Fruit fly (Drosophila melanogaster) whole organism, embryonic: Measurements from ENCODE around the gene aqz.

Source experiments
- Awh ChIP-seq: fragments of 200-800 bp; sonication (Bioruptor generic); IDR thresholded peaks from 2 replicates; pipeline ENCODE4, ENCODE4 v1.3.6; 2022; ENCODE audit warnings: missing biosample characterization, missing genetic modification characterization
- CG10147 ChIP-seq: fragments of 200-800 bp; sonication (Bioruptor generic); optimal IDR thresholded peaks from 2 replicates; lab custom pipeline; 2019; ENCODE audit warnings: missing biosample characterization, mild to moderate bottlenecking, missing genetic modification characterization, moderate library complexity
- CG10654 ChIP-seq: fragments of 200-800 bp; sonication (Bioruptor generic); optimal IDR thresholded peaks from 2 replicates; lab custom pipeline; 2016; ENCODE audit warnings: missing biosample characterization, missing genetic modification characterization
- CG10979 ChIP-seq: fragments of 200-800 bp; sonication (Bioruptor generic); optimal IDR thresholded peaks from 2 replicates; lab custom pipeline; 2018; ENCODE audit warnings: missing biosample characterization, mild to moderate bottlenecking, missing genetic modification characterization, moderate library complexity
- CG11560 ChIP-seq: fragments of 200-800 bp; sonication (Bioruptor generic); IDR thresholded peaks from 3 replicates; pipeline ENCODE4 v1.3.6; 2022; ENCODE audit warnings: missing biosample characterization, missing genetic modification characterization
- CG11723 ChIP-seq: fragments of 200-800 bp; sonication (Bioruptor generic); optimal IDR thresholded peaks from 2 replicates; lab custom pipeline; 2017; ENCODE audit warnings: missing biosample characterization, mild to moderate bottlenecking, missing genetic modification characterization
- CG12155 ChIP-seq: fragments of 200-800 bp; sonication (Bioruptor generic); optimal IDR thresholded peaks from 3 replicates; lab custom pipeline; 2016; ENCODE audit warnings: missing biosample characterization, missing genetic modification characterization
- CG12236 ChIP-seq: fragments of 200-800 bp; sonication (Bioruptor generic); optimal IDR thresholded peaks from 2 replicates; lab custom pipeline; 2016; ENCODE audit warnings: missing biosample characterization, missing genetic modification characterization
- CG13123 ChIP-seq: fragments of 200-800 bp; sonication (Bioruptor generic); optimal IDR thresholded peaks from 2 replicates; lab custom pipeline; 2016; ENCODE audit warnings: missing biosample characterization, missing genetic modification characterization
- CG14860 ChIP-seq: fragments of 200-800 bp; sonication (Bioruptor generic); IDR thresholded peaks from 3 replicates; pipeline ENCODE4 v1.3.6; 2022; ENCODE audit warnings: missing biosample characterization, missing genetic modification characterization; ENCODE audit not compliant: partially characterized antibody
- CG15011 ChIP-seq: fragments of 200-800 bp; sonication (Bioruptor generic); optimal IDR thresholded peaks from 3 replicates; lab custom pipeline; 2018; ENCODE audit warnings: missing biosample characterization, mild to moderate bottlenecking, missing genetic modification characterization
- CG15073 ChIP-seq: fragments of 200-800 bp; sonication (Bioruptor generic); optimal IDR thresholded peaks from 2 replicates; lab custom pipeline; 2016; ENCODE audit warnings: missing biosample characterization, missing genetic modification characterization
- CG15479 ChIP-seq: fragments of 200-800 bp; sonication (Bioruptor generic); optimal IDR thresholded peaks from 3 replicates; lab custom pipeline; 2019; ENCODE audit warnings: missing biosample characterization, mild to moderate bottlenecking, missing genetic modification characterization, moderate library complexity
- CG1603 ChIP-seq: fragments of 200-800 bp; sonication (Bioruptor generic); optimal IDR thresholded peaks from 2 replicates; lab custom pipeline; 2019; ENCODE audit warnings: missing biosample characterization, mild to moderate bottlenecking, missing genetic modification characterization, moderate library complexity
- CG16815 ChIP-seq: fragments of 200-800 bp; sonication (Bioruptor generic); optimal IDR thresholded peaks from 3 replicates; lab custom pipeline; 2017; ENCODE audit warnings: missing biosample characterization, mild to moderate bottlenecking, missing genetic modification characterization
- CG17385 ChIP-seq: fragments of 200-800 bp; sonication (Bioruptor generic); optimal IDR thresholded peaks from 3 replicates; lab custom pipeline; 2018; ENCODE audit warnings: missing biosample characterization, mild to moderate bottlenecking, missing genetic modification characterization
- CG34422 ChIP-seq: fragments of 200-800 bp; sonication (Bioruptor generic); IDR thresholded peaks from 3 replicates; pipeline ENCODE4 v1.3.6; 2022; ENCODE audit warnings: missing biosample characterization, missing genetic modification characterization
- CG42726 ChIP-seq: fragments of 200-800 bp; sonication (Bioruptor generic); IDR thresholded peaks from 2 replicates; pipeline ENCODE4 v1.3.6; 2022; ENCODE audit warnings: missing biosample characterization, missing genetic modification characterization; ENCODE audit not compliant: partially characterized antibody
- CG4424 ChIP-seq: fragments of 200-800 bp; sonication (Bioruptor generic); optimal IDR thresholded peaks from 3 replicates; lab custom pipeline; 2016; ENCODE audit warnings: missing biosample characterization, missing genetic modification characterization
- CG6254 ChIP-seq: fragments of 200-800 bp; sonication (Bioruptor generic); optimal IDR thresholded peaks from 3 replicates; lab custom pipeline; 2017; ENCODE audit warnings: mild to moderate bottlenecking, missing biosample characterization, missing genetic modification reagents, missing genetic modification characterization
- CG7556 ChIP-seq: fragments of 200-800 bp; sonication (Bioruptor generic); optimal IDR thresholded peaks from 2 replicates; lab custom pipeline; 2017; ENCODE audit warnings: missing biosample characterization, mild to moderate bottlenecking, missing genetic modification characterization
- CG7963 ChIP-seq: fragments of 200-800 bp; sonication (Bioruptor generic); IDR thresholded peaks from 3 replicates; pipeline ENCODE4 v1.3.6; 2022; ENCODE audit warnings: missing biosample characterization, missing genetic modification characterization; ENCODE audit not compliant: partially characterized antibody
- Deaf1 ChIP-seq: fragments of 200-800 bp; optimal IDR thresholded peaks from 3 replicates; lab custom pipeline; 2019; ENCODE audit warnings: missing biosample characterization, mild to moderate bottlenecking, missing genetic modification characterization, moderate library complexity
- Eip74EF ChIP-seq, 2 experiments: fragments of 200-800 bp in 1 of 2; fragments of >200 bp in 1 of 2; sonication (Bioruptor generic) in 1 of 2; optimal IDR thresholded peaks; 2 replicates each; lab custom pipeline; 2017 to 2019; ENCODE audit warnings: missing biosample characterization in 2 of 2, missing genetic modification characterization in 2 of 2, mild to moderate bottlenecking in 1 of 2, moderate library complexity in 1 of 2
- Ets97D ChIP-seq: fragments of 200-800 bp; sonication (Bioruptor generic); optimal IDR thresholded peaks from 3 replicates; lab custom pipeline; 2016; ENCODE audit warnings: missing biosample characterization, missing genetic modification characterization
- Fer3 ChIP-seq: fragments of 200-800 bp; sonication (Bioruptor generic); optimal IDR thresholded peaks from 2 replicates; lab custom pipeline; 2018; ENCODE audit warnings: missing biosample characterization, mild to moderate bottlenecking, missing genetic modification characterization, moderate library complexity
- Optix ChIP-seq: fragments of 200-800 bp; sonication (Bioruptor generic); IDR thresholded peaks from 3 replicates; pipeline ENCODE4 v1.3.6; 2022; ENCODE audit warnings: missing biosample characterization, missing genetic modification characterization
- Ptx1 ChIP-seq: fragments of 200-800 bp; sonication (Bioruptor generic); IDR thresholded peaks from 2 replicates; pipeline ENCODE4 v1.3.6; 2022; ENCODE audit warnings: missing biosample characterization, missing genetic modification characterization
- Sin3A ChIP-seq: fragments of >200 bp; optimal IDR thresholded peaks from 2 replicates; lab custom pipeline; 2018
- Ssrp ChIP-seq: fragments of 200-800 bp; sonication (Bioruptor generic); optimal IDR thresholded peaks from 2 replicates; lab custom pipeline; 2018; ENCODE audit warnings: missing biosample characterization, mild to moderate bottlenecking, missing genetic modification characterization, moderate library complexity
- TFAM ChIP-seq: fragments of 200-800 bp; sonication (Bioruptor generic); optimal IDR thresholded peaks from 2 replicates; lab custom pipeline; 2017; ENCODE audit warnings: missing biosample characterization, missing genetic modification characterization, inconsistent platforms
- al ChIP-seq: fragments of 200-800 bp; sonication (Bioruptor generic); IDR thresholded peaks from 2 replicates; pipeline ENCODE4 v1.3.6; 2022; ENCODE audit warnings: missing biosample characterization, missing genetic modification characterization
- amos ChIP-seq: fragments of 200-800 bp; sonication (Bioruptor generic); IDR thresholded peaks from 2 replicates; pipeline ENCODE4 v1.3.6; 2022; ENCODE audit warnings: missing biosample characterization, missing genetic modification characterization; ENCODE audit not compliant: partially characterized antibody
- cato ChIP-seq: fragments of 200-800 bp; sonication (Bioruptor generic); optimal IDR thresholded peaks from 2 replicates; lab custom pipeline; 2016; ENCODE audit warnings: missing biosample characterization, missing genetic modification characterization, borderline replicate concordance
- ci ChIP-seq: fragments of 200-800 bp; sonication (Bioruptor generic); IDR thresholded peaks from 3 replicates; pipeline ENCODE4 v1.3.6; 2022; ENCODE audit warnings: missing biosample characterization, missing genetic modification characterization
- dan ChIP-seq: fragments of 200-800 bp; sonication (Bioruptor generic); IDR thresholded peaks from 2 replicates; pipeline ENCODE4 v1.3.6; 2022; ENCODE audit warnings: missing biosample characterization, missing genetic modification characterization
- danr ChIP-seq: fragments of 200-800 bp; sonication (Bioruptor generic); IDR thresholded peaks from 2 replicates; pipeline ENCODE4 v1.3.6; 2022; ENCODE audit warnings: missing biosample characterization, missing genetic modification characterization
- emc ChIP-seq: fragments of 200-800 bp; sonication (Bioruptor generic); optimal IDR thresholded peaks from 2 replicates; lab custom pipeline; 2016; ENCODE audit warnings: missing biosample characterization, missing genetic modification characterization
- gcm ChIP-seq: fragments of 200-800 bp; sonication (Bioruptor generic); optimal IDR thresholded peaks from 2 replicates; lab custom pipeline; 2019; ENCODE audit warnings: missing biosample characterization, mild to moderate bottlenecking, missing genetic modification characterization, moderate library complexity
- gsb ChIP-seq: fragments of 200-800 bp; sonication (Bioruptor generic); IDR thresholded peaks from 2 replicates; pipeline ENCODE4 v1.3.6; 2022; ENCODE audit warnings: missing biosample characterization, missing genetic modification characterization
- kah ChIP-seq: fragments of 200-800 bp; sonication (Bioruptor generic); optimal IDR thresholded peaks from 2 replicates; lab custom pipeline; 2018; ENCODE audit warnings: missing biosample characterization, mild to moderate bottlenecking, missing genetic modification characterization
- ken ChIP-seq: fragments of 200-800 bp; sonication (Bioruptor generic); IDR thresholded peaks from 3 replicates; pipeline ENCODE4 v1.3.6; 2022; ENCODE audit warnings: missing biosample characterization, missing genetic modification characterization
- klu ChIP-seq: fragments of 200-800 bp; sonication (Bioruptor generic); IDR thresholded peaks from 2 replicates; pipeline ENCODE4 v1.3.6; 2022; ENCODE audit warnings: missing biosample characterization, missing genetic modification characterization
- lilli ChIP-seq: fragments of 200-800 bp; sonication (Bioruptor generic); optimal IDR thresholded peaks from 3 replicates; lab custom pipeline; 2016; ENCODE audit warnings: missing biosample characterization, missing genetic modification characterization
- pb ChIP-seq: fragments of 200-800 bp; sonication (Bioruptor generic); optimal IDR thresholded peaks from 3 replicates; lab custom pipeline; 2016; ENCODE audit warnings: missing biosample characterization, missing genetic modification characterization
- peb ChIP-seq: fragments of 200-800 bp; sonication (Bioruptor generic); IDR thresholded peaks from 2 replicates; pipeline ENCODE4 v1.3.6; 2022; ENCODE audit warnings: missing biosample characterization, missing genetic modification characterization
- pnt ChIP-seq: fragments of 200-800 bp; sonication (Bioruptor generic); optimal IDR thresholded peaks from 3 replicates; lab custom pipeline; 2016; ENCODE audit warnings: missing biosample characterization, missing genetic modification characterization
- sob ChIP-seq: fragments of 200-800 bp; sonication (Bioruptor generic); IDR thresholded peaks from 2 replicates; pipeline ENCODE4 v1.3.6; 2022; ENCODE audit warnings: missing biosample characterization, missing genetic modification characterization
- stc ChIP-seq: fragments of 200-800 bp; sonication (Bioruptor generic); IDR thresholded peaks from 2 replicates; pipeline ENCODE4 v1.3.6; 2022; ENCODE audit warnings: missing biosample characterization, missing genetic modification characterization
- twi ChIP-seq: fragments of 200-800 bp; optimal IDR thresholded peaks from 2 replicates; lab custom pipeline; 2019; ENCODE audit warnings: missing biosample characterization, mild to moderate bottlenecking, missing genetic modification characterization, moderate library complexity
- wek ChIP-seq: fragments of 200-800 bp; sonication (Bioruptor generic); optimal IDR thresholded peaks from 3 replicates; lab custom pipeline; 2018; ENCODE audit warnings: missing biosample characterization, mild to moderate bottlenecking, missing genetic modification characterization, moderate library complexity

aqz gene

DNA sequence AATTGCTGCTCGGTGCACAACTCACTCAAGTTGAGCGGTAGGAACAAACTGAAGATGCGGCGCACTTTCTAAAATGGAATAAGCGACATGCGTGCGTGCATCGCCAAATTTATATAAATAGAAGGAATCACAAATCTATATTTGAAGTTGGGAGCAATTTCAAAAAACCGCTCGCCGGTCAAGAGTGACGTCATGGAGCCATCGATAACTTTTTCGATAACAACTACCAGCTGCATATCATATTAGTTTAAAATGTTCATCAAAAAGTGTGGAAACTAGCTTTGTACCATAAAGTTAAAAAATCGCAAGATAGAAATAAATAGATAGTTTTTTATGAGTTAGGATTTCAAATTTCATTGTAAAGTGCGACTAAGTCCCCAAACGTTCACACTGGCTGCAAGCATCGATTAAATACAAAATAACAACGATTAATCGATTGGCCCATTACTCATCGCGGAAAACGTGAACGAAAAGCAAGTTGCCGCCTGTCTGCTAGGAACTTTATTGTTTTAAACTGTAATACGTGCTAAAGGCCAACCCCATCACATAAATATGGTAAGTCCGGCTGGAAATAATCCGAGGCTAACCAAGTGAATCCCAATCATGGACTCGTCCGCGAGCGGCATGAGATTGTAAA is 19.2 kb downstream of the aqz start, which contains the start of the genes Pif1A, Pif1B and CCT7 (continued):
- TF ChIP-seq gsb (GFP tag; lab: Robert Waterston, UW) = no peak
- peak; percentile 53 for TF ChIP-seq lilli (GFP tag; lab: Kevin White, UChicago)
- no peak for TF ChIP-seq emc
- TF ChIP-seq Fer3 (tag; lab: Kevin White, UChicago) = no peak
- no peak for TF ChIP-seq al (GFP tag; lab: Robert Waterston, UW)
- TF ChIP-seq CG4424 (GFP tag; lab: Kevin White, UChicago) = no peak
- peak; percentile 20 for TF ChIP-seq CG10147 (GFP tag; lab: Kevin White, UChicago)
- no peak for TF ChIP-seq klu
- no peak for TF ChIP-seq CG15073 (GFP tag; lab: Kevin White, UChicago)
- no peak for TF ChIP-seq peb (GFP tag; lab: Robert Waterston, UW)
- no peak for TF ChIP-seq sob (GFP tag; lab: Robert Waterston, UW)
- TF ChIP-seq ci (GFP tag; lab: Robert Waterston, UW) = no peak
- TF ChIP-seq CG17385 (GFP tag; lab: Kevin White, UChicago) = no peak
- TF ChIP-seq Optix (GFP tag; lab: Robert Waterston, UW) = no peak
- no peak for TF ChIP-seq Eip74EF (GFP tag; optimal IDR thresholded peaks at IDR 0.05; lab: Kevin White, UChicago)
- TF ChIP-seq CG34422 (GFP tag; lab: Robert Waterston, UW) = peak; percentile 79; the same call in 2 of the 3 replicates
- no peak for TF ChIP-seq gcm (GFP tag; lab: Kevin White, UChicago)
- no peak for TF ChIP-seq CG6254 (GFP tag; lab: Kevin White, UChicago)
- TF ChIP-seq Ptx1 (GFP tag; lab: Robert Waterston, UW) = no peak
- no peak for TF ChIP-seq danr (GFP tag; lab: Robert Waterston, UW)
- TF ChIP-seq CG10654 (GFP tag; lab: Kevin White, UChicago) = no peak
- no peak for TF ChIP-seq wek (GFP tag; lab: Kevin White, UChicago)
- no peak for TF ChIP-seq pb (GFP tag; lab: Kevin White, UChicago)
- no peak for TF ChIP-seq CG11723 (GFP tag; lab: Kevin White, UChicago)
- TF ChIP-seq dan (GFP tag; lab: Robert Waterston, UW) = no peak
- TF ChIP-seq ken (GFP tag; lab: Robert Waterston, UW) = no peak
- TF ChIP-seq pnt = no peak
- peak; percentile 50; the same call in 1 of the 2 replicates for TF ChIP-seq CG42726
- TF ChIP-seq CG7556 (GFP tag; lab: Kevin White, UChicago) = no peak
- peak; percentile 92 for TF ChIP-seq CG14860
- peak; percentile 91 for TF ChIP-seq Sin3A
- TF ChIP-seq twi (tag; lab: Kevin White, UChicago) = peak; percentile 7
- no peak for TF ChIP-seq CG15011
- peak; percentile 36 for TF ChIP-seq CG1603
- peak; percentile 84; the same call in 2 of the 3 replicates for TF ChIP-seq CG11560 (tag; lab: Robert Waterston, UW)
- peak; percentile 17 for TF ChIP-seq CG10979
- TF ChIP-seq TFAM (GFP tag; lab: Kevin White, UChicago) = no peak
- peak; percentile 91 for TF ChIP-seq amos (GFP tag; lab: Robert Waterston, UW)
- TF ChIP-seq stc (GFP tag; lab: Robert Waterston, UW) = no peak
- TF ChIP-seq Deaf1 (tag; lab: Kevin White, UChicago) = no peak
- no peak for TF ChIP-seq CG12236 (GFP tag; lab: Kevin White, UChicago)
- no peak for TF ChIP-seq Ssrp (tag; lab: Kevin White, UChicago)
- peak; percentile 75 for TF ChIP-seq CG7963 (GFP tag; lab: Robert Waterston, UW)
- TF ChIP-seq CG15479 = no peak
- no peak for TF ChIP-seq cato (GFP tag; lab: Kevin White, UChicago)
- no peak for TF ChIP-seq kah
- peak; percentile 26 for TF ChIP-seq CG12155 (GFP tag; lab: Kevin White, UChicago)
- TF ChIP-seq Ets97D (GFP tag; lab: Kevin White, UChicago) = peak; percentile 82
- TF ChIP-seq Awh (GFP tag; lab: Robert Waterston, UW) = no peak
- TF ChIP-seq CG16815 (GFP tag; lab: Kevin White, UChicago) = no peak
- TF ChIP-seq CG13123 (GFP tag; lab: Kevin White, UChicago) = no peak
